Worm (Caenorhabditis elegans) whole organism, L4 larva: ENCODE results near the gene T10D4.11.

ENCODE experiments used
- F44E2.7 ChIP-seq: fragments of 200-800 bp; sonication (Bioruptor generic); IDR thresholded peaks from 2 replicates; pipeline ENCODE4 v2.1.2; 2022; ENCODE audit warnings: missing genetic modification characterization, missing compliant biosample characterization
- F49E8.2 ChIP-seq: sonication (generic microtip); optimal IDR thresholded peaks from 2 replicates; lab custom pipeline; 2016; ENCODE audit warnings: missing compliant biosample characterization, mild to moderate bottlenecking, missing genetic modification characterization, borderline replicate concordance
- R02D3.7 ChIP-seq: fragments of 150-350 bp; sonication (generic microtip); optimal IDR thresholded peaks from 3 replicates; lab custom pipeline; 2014; ENCODE audit warnings: missing biosample characterization, missing genetic modification characterization
- Y105C5A.15 ChIP-seq: fragments of 200-800 bp; sonication (Bioruptor generic); IDR thresholded peaks from 2 replicates; pipeline ENCODE4 v1.3.6; 2022; ENCODE audit warnings: missing genetic modification characterization, missing compliant biosample characterization
- Y5F2A.4 ChIP-seq: fragments of 200-800 bp; sonication (Bioruptor generic); optimal IDR thresholded peaks from 2 replicates; lab custom pipeline; 2018; ENCODE audit warnings: mild to moderate bottlenecking, missing genetic modification characterization, missing compliant biosample characterization
- Y75B8A.6 ChIP-seq: fragments of 200-800 bp; sonication (Bioruptor generic); IDR thresholded peaks from 2 replicates; pipeline ENCODE4 v1.3.6; 2022; ENCODE audit warnings: missing genetic modification reagents, missing genetic modification characterization, missing compliant biosample characterization
- ZK546.5 ChIP-seq, 2 experiments: sonication (generic microtip); optimal IDR thresholded peaks; 2 replicates each; lab custom pipeline; 2017; ENCODE audit warnings: missing biosample characterization in 2 of 2, missing genetic modification characterization in 2 of 2
- attf-4 ChIP-seq: sonication (generic microtip); optimal IDR thresholded peaks from 3 replicates; lab custom pipeline; 2017; ENCODE audit warnings: missing biosample characterization, missing genetic modification characterization
- ceh-44 ChIP-seq: fragments of 200-800 bp; sonication (Bioruptor generic); IDR thresholded peaks from 2 replicates; pipeline ENCODE4 v1.3.6; 2022; ENCODE audit warnings: missing genetic modification reagents, missing genetic modification characterization, missing compliant biosample characterization
- cey-2 ChIP-seq: sonication (generic microtip); optimal IDR thresholded peaks from 3 replicates; lab custom pipeline; 2017; ENCODE audit warnings: missing genetic modification characterization, mild to moderate bottlenecking, missing compliant biosample characterization, antibody characterized with exemption, borderline replicate concordance; ENCODE audit not compliant: insufficient read depth
- daf-12 ChIP-seq: fragments of 150-350 bp; optimal IDR thresholded peaks from 2 replicates; lab custom pipeline; 2014; ENCODE audit warnings: missing biosample characterization, missing genetic modification reagents, missing genetic modification characterization
- daf-19 ChIP-seq: fragments of 200-800 bp; sonication (Bioruptor generic); conservative IDR thresholded peaks from 2 replicates; pipeline ENCODE4 v1.3.6; 2022; ENCODE audit warnings: missing genetic modification characterization, missing compliant biosample characterization
- dmd-9 ChIP-seq: fragments of 200-800 bp; sonication (Bioruptor generic); IDR thresholded peaks from 2 replicates; pipeline ENCODE4 v1.3.6; 2022; ENCODE audit warnings: missing genetic modification reagents, missing genetic modification characterization, missing compliant biosample characterization
- egl-27 ChIP-seq: sonication (generic microtip); optimal IDR thresholded peaks from 3 replicates; lab custom pipeline; 2017; ENCODE audit warnings: missing biosample characterization, missing genetic modification reagents, missing genetic modification characterization
- egl-43 ChIP-seq: fragments of 200-800 bp; sonication (Bioruptor generic); IDR thresholded peaks from 2 replicates; pipeline ENCODE4 v1.3.6; 2022; ENCODE audit warnings: missing genetic modification reagents, missing genetic modification characterization, missing compliant biosample characterization
- jun-1 ChIP-seq: fragments of 150-350 bp; optimal IDR thresholded peaks from 2 replicates; lab custom pipeline; 2014; ENCODE audit warnings: missing biosample characterization, missing genetic modification reagents, missing genetic modification characterization
- madf-9 ChIP-seq: fragments of 200-800 bp; sonication (Bioruptor generic); conservative IDR thresholded peaks from 2 replicates; pipeline ENCODE4 v1.3.6; 2022; ENCODE audit warnings: missing genetic modification reagents, missing genetic modification characterization, missing compliant biosample characterization
- mdt-29 ChIP-seq: fragments of 200-800 bp; sonication (Bioruptor generic); IDR thresholded peaks from 2 replicates; pipeline ENCODE4 v1.3.6; 2022; ENCODE audit warnings: missing genetic modification reagents, missing genetic modification characterization, missing compliant biosample characterization
- nhr-102 ChIP-seq: sonication (generic microtip); optimal IDR thresholded peaks from 2 replicates; lab custom pipeline; 2016; ENCODE audit warnings: mild to moderate bottlenecking, missing genetic modification characterization, moderate library complexity, missing compliant biosample characterization
- nhr-111 ChIP-seq: fragments of 200-800 bp; sonication (Bioruptor generic); optimal IDR thresholded peaks from 2 replicates; lab custom pipeline; 2018; ENCODE audit warnings: mild to moderate bottlenecking, missing genetic modification characterization, missing compliant biosample characterization
- nhr-28 ChIP-seq: fragments of 150-350 bp; optimal IDR thresholded peaks from 2 replicates; lab custom pipeline; 2014; ENCODE audit warnings: missing biosample characterization, missing genetic modification characterization
- nhr-48 ChIP-seq: sonication (generic microtip); optimal IDR thresholded peaks from 2 replicates; lab custom pipeline; 2016; ENCODE audit warnings: mild to moderate bottlenecking, missing genetic modification characterization, missing compliant biosample characterization
- nhr-6 ChIP-seq: fragments of 150-350 bp; optimal IDR thresholded peaks from 2 replicates; lab custom pipeline; 2014; ENCODE audit warnings: missing biosample characterization, missing genetic modification characterization
- nhr-76 ChIP-seq: fragments of 150-350 bp; optimal IDR thresholded peaks from 2 replicates; lab custom pipeline; 2014; ENCODE audit warnings: missing biosample characterization, missing genetic modification characterization
- nhr-77 ChIP-seq: fragments of 150-350 bp; optimal IDR thresholded peaks from 2 replicates; lab custom pipeline; 2014; ENCODE audit warnings: missing biosample characterization, missing genetic modification characterization
- saeg-2 ChIP-seq: fragments of 200-800 bp; sonication (Bioruptor generic); IDR thresholded peaks from 2 replicates; pipeline ENCODE4 v1.3.6; 2022; ENCODE audit warnings: missing genetic modification reagents, missing genetic modification characterization, missing compliant biosample characterization
- skn-1 ChIP-seq: fragments of 150-350 bp; optimal IDR thresholded peaks from 2 replicates; lab custom pipeline; 2014; ENCODE audit warnings: missing biosample characterization, missing genetic modification characterization
- snpc-1.2 ChIP-seq: fragments of 200-800 bp; sonication (Bioruptor generic); IDR thresholded peaks from 2 replicates; pipeline ENCODE4 v1.3.6; 2022; ENCODE audit warnings: missing genetic modification reagents, missing genetic modification characterization, missing compliant biosample characterization
- spr-3 ChIP-seq: fragments of 200-800 bp; sonication (Bioruptor generic); optimal IDR thresholded peaks from 2 replicates; lab custom pipeline; 2018; ENCODE audit warnings: mild to moderate bottlenecking, missing genetic modification characterization, missing compliant biosample characterization
- tra-1 ChIP-seq: fragments of 200-800 bp; sonication (Bioruptor generic); IDR thresholded peaks from 2 replicates; pipeline ENCODE4 v1.3.6; 2022; ENCODE audit warnings: missing genetic modification reagents, missing genetic modification characterization, missing compliant biosample characterization
- zip-2 ChIP-seq: fragments of 150-350 bp; optimal IDR thresholded peaks from 2 replicates; lab custom pipeline; 2014; ENCODE audit warnings: missing biosample characterization, missing genetic modification characterization
- ztf-11 ChIP-seq: fragments of 150-350 bp; optimal IDR thresholded peaks from 2 replicates; lab custom pipeline; 2014; ENCODE audit warnings: missing biosample characterization, missing genetic modification characterization
- ztf-7 ChIP-seq: fragments of 150-350 bp; optimal IDR thresholded peaks from 2 replicates; lab custom pipeline; 2014; ENCODE audit warnings: missing biosample characterization, missing genetic modification characterization

Gene T10D4.11

ce11 chrII:3105765-3106164 lies 43.7 kb downstream of the T10D4.11 start, which contains the start of gene clec-122:
Gene clec-122, plus strand, starts transcription at chrII:3106065.
- TF ChIP-seq F49E8.2 (no peak), egl-43 (GFP tag; lab: Robert Waterston, UW) (no peak), ceh-44 (GFP tag; lab: Robert Waterston, UW) (no peak), nhr-76 (tag; lab: Kevin White, UChicago) (no peak), attf-4 (tag; lab: Kevin White, UChicago) (no peak), ztf-7 (tag; lab: Kevin White, UChicago) (no peak), tra-1 (GFP tag; lab: Robert Waterston, UW) (no peak), egl-27 (tag; lab: Kevin White, UChicago) (no peak), ZK546.5 (tag; optimal IDR thresholded peaks at IDR 0.05; lab: Kevin White, UChicago) (no peak), mdt-29 (GFP tag; lab: Robert Waterston, UW) (no peak), daf-19 (GFP tag; lab: Robert Waterston, UW) (no peak), jun-1 (no peak), F44E2.7 (GFP tag; lab: Robert Waterston, UW) (no peak), saeg-2 (GFP tag; lab: Robert Waterston, UW) (no peak), nhr-102 (tag; lab: Kevin White, UChicago) (no peak), snpc-1.2 (GFP tag; lab: Robert Waterston, UW) (no peak), nhr-28 (tag; lab: Kevin White, UChicago) (no peak), cey-2 (tag; lab: Kevin White, UChicago) (no peak), zip-2 (tag; lab: Kevin White, UChicago) (no peak), daf-12 (tag; lab: Kevin White, UChicago) (no peak)

DNA sequence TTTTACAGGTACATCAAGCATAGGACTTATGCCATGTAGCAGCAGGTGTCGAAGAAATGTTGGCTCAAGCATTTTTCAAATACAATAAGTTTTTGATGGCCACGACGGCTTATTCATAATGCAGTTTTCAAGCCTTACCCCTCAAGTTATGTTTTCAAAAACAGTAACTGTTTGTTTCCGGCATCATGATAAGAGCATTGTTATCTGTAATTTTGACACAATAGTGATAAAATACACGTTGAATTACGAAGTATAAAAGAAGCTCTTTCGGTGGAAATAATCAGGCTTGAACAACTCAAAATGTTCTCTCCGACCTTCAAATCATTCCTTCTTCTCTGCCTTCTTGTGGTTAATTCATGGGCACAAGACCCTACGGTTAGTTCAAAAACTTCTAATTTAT lies 47.4 kb downstream of the T10D4.11 start, which contains the start of gene clec-121:
Gene clec-121 (plus strand): TSS at position 301 of the 400 bp plus-strand sequence.
- TF ChIP-seq spr-3 (GFP tag; lab: Kevin White, UChicago) (no peak), nhr-28 (tag; lab: Kevin White, UChicago) (no peak), attf-4 (tag; lab: Kevin White, UChicago) (no peak), nhr-111 (GFP tag; lab: Kevin White, UChicago) (no peak), dmd-9 (GFP tag; lab: Robert Waterston, UW) (no peak), ztf-11 (tag; lab: Kevin White, UChicago) (no peak), F44E2.7 (GFP tag; lab: Robert Waterston, UW) (no peak), jun-1 (no peak)

DNA sequence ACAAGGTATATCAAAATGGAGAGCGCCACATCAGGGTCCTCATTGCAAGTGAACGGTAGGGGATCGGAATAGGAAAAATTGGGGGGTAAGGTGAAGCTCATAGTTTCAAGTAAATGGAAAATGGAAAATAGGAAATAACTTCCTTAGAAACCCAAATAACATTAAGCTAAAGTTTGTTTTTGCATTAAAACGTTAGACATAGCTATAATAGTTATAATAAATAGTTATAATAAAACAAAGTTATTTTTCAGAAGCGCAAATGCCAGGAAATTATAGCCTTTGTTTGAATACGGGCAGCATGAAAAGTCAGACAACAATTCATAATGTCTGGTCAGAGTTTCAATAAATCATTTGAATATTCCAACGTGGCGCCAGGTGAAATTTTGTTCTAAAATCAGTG lies 48.9 kb downstream of the T10D4.11 start, which contains the start of gene srg-24:
Gene srg-24 (minus strand): TSS at position 101 of the 400 bp plus-strand sequence.
- no peak for TF ChIP-seq nhr-77 (tag; lab: Kevin White, UChicago)
- TF ChIP-seq skn-1 (tag; lab: Kevin White, UChicago): no peak
- TF ChIP-seq nhr-6 (tag; lab: Kevin White, UChicago): no peak
- TF ChIP-seq Y75B8A.6 (GFP tag; lab: Robert Waterston, UW): no peak
- TF ChIP-seq Y105C5A.15 (GFP tag; lab: Robert Waterston, UW): no peak
- TF ChIP-seq nhr-48: no peak
- no peak for TF ChIP-seq madf-9 (GFP tag; lab: Robert Waterston, UW)
- no peak for TF ChIP-seq Y5F2A.4 (GFP tag; lab: Kevin White, UChicago)
- TF ChIP-seq R02D3.7 (tag; lab: Kevin White, UChicago): no peak
